Fruit fly (Drosophila melanogaster) whole organism, wandering third instar larva: ENCODE measurements around the gene CG31381.

Experiments
- Abd-B ChIP-seq: fragments of >200 bp; optimal IDR thresholded peaks from 2 replicates; lab custom pipeline; 2017; ENCODE audit warnings: missing biosample characterization, missing genetic modification characterization
- CG9705 ChIP-seq: fragments of 200-800 bp; sonication (Bioruptor generic); optimal IDR thresholded peaks from 2 replicates; lab custom pipeline; 2018; ENCODE audit warnings: missing biosample characterization, mild to moderate bottlenecking, missing genetic modification characterization
- CrebA ChIP-seq: fragments of 200-800 bp; sonication (Bioruptor generic); optimal IDR thresholded peaks from 2 replicates; lab custom pipeline; 2016; ENCODE audit warnings: missing biosample characterization, mild to moderate bottlenecking, missing genetic modification characterization, borderline replicate concordance
- Dfd ChIP-seq: fragments of >200 bp; optimal IDR thresholded peaks from 2 replicates; lab custom pipeline; 2017; ENCODE audit warnings: missing biosample characterization, missing genetic modification characterization
- GATAd ChIP-seq: sonication (Bioruptor generic); optimal IDR thresholded peaks from 2 replicates; lab custom pipeline; 2016; ENCODE audit warnings: missing biosample characterization, missing genetic modification characterization
- HLH106 ChIP-seq: fragments of 200-800 bp; optimal IDR thresholded peaks from 3 replicates; lab custom pipeline; 2019; ENCODE audit warnings: missing biosample characterization, mild to moderate bottlenecking, missing genetic modification characterization, moderate library complexity
- Hnf4 ChIP-seq: fragments of 200-800 bp; sonication (Bioruptor generic); optimal IDR thresholded peaks from 2 replicates; lab custom pipeline; 2016; ENCODE audit warnings: missing biosample characterization, mild to moderate bottlenecking, missing genetic modification characterization
- Hr83 ChIP-seq: fragments of 200-300 bp; sonication (Bioruptor generic); optimal IDR thresholded peaks from 2 replicates; lab custom pipeline; 2016; ENCODE audit warnings: missing biosample characterization, mild to moderate bottlenecking, missing genetic modification characterization, moderate library complexity; ENCODE audit not compliant: poor library complexity, severe bottlenecking
- Jra ChIP-seq: sonication (Bioruptor generic); optimal IDR thresholded peaks from 2 replicates; lab custom pipeline; 2016; ENCODE audit warnings: missing biosample characterization, missing genetic modification characterization
- Myc ChIP-seq: fragments of >200 bp; optimal IDR thresholded peaks from 2 replicates; lab custom pipeline; 2017
- N ChIP-seq: fragments of >200 bp; optimal IDR thresholded peaks from 2 replicates; lab custom pipeline; 2018; ENCODE audit warnings: missing biosample characterization, missing external identifiers, missing genetic modification characterization
- OdsH ChIP-seq: fragments of 200-800 bp; sonication (Bioruptor generic); optimal IDR thresholded peaks from 2 replicates; lab custom pipeline; 2016; ENCODE audit warnings: missing biosample characterization, mild to moderate bottlenecking, missing genetic modification characterization
- Vsx2 ChIP-seq: fragments of 200-300, 225-300 bp; sonication (Bioruptor generic); optimal IDR thresholded peaks from 2 replicates; lab custom pipeline; 2018; ENCODE audit warnings: missing biosample characterization, missing genetic modification characterization; ENCODE audit not compliant: partially characterized antibody
- brk ChIP-seq: fragments of 200-800 bp; sonication (Bioruptor generic); optimal IDR thresholded peaks from 2 replicates; lab custom pipeline; 2016; ENCODE audit warnings: missing biosample characterization, mild to moderate bottlenecking, missing genetic modification characterization
- dl ChIP-seq, 2 experiments: fragments of 175-275, 200-275 bp in 1 of 2; fragments of 200-275 bp in 1 of 2; sonication (Bioruptor generic); optimal IDR thresholded peaks; lab custom pipeline; 2018; ENCODE audit warnings: mild to moderate bottlenecking in 2 of 2, missing biosample characterization in 2 of 2, missing genetic modification characterization in 2 of 2, moderate library complexity in 2 of 2; ENCODE audit not compliant: partially characterized antibody in 2 of 2, insufficient read depth in 1 of 2
- dmrt93B ChIP-seq: fragments of 200-800 bp; sonication (Bioruptor generic); optimal IDR thresholded peaks from 2 replicates; lab custom pipeline; 2018; ENCODE audit warnings: missing biosample characterization, mild to moderate bottlenecking, missing genetic modification characterization
- ey ChIP-seq: fragments of 200-800 bp; sonication (Bioruptor generic); optimal IDR thresholded peaks from 2 replicates; lab custom pipeline; 2016; ENCODE audit warnings: missing biosample characterization, missing genetic modification characterization
- foxo ChIP-seq, 2 experiments: fragments of 200-800 bp; sonication (Bioruptor generic); optimal IDR thresholded peaks; 2 replicates in 1 of 2; 3 replicates in 1 of 2; lab custom pipeline; 2016 to 2017; ENCODE audit warnings: missing biosample characterization in 2 of 2, missing genetic modification characterization in 2 of 2
- h ChIP-seq: fragments of 200-800 bp; sonication (Bioruptor generic); optimal IDR thresholded peaks from 3 replicates; lab custom pipeline; 2016; ENCODE audit warnings: missing biosample characterization, mild to moderate bottlenecking, missing genetic modification characterization
- jim ChIP-seq: fragments of 175-275, 200-325 bp; sonication (Bioruptor generic); optimal IDR thresholded peaks from 2 replicates; lab custom pipeline; 2016; ENCODE audit warnings: missing biosample characterization, mild to moderate bottlenecking, missing genetic modification characterization
- lola ChIP-seq: fragments of >200 bp; optimal IDR thresholded peaks from 2 replicates; lab custom pipeline; 2017; ENCODE audit warnings: missing biosample characterization, missing genetic modification characterization
- pan ChIP-seq: fragments of >200 bp; optimal IDR thresholded peaks from 2 replicates; lab custom pipeline; 2017
- psq ChIP-seq: fragments of 200-800 bp; sonication (Bioruptor generic); optimal IDR thresholded peaks from 3 replicates; lab custom pipeline; 2017; ENCODE audit warnings: missing biosample characterization, mild to moderate bottlenecking, missing genetic modification characterization, moderate library complexity
- rgr ChIP-seq: fragments of 200-800 bp; sonication (Bioruptor generic); optimal IDR thresholded peaks from 3 replicates; lab custom pipeline; 2016; ENCODE audit warnings: missing biosample characterization, mild to moderate bottlenecking, missing genetic modification characterization
- sage ChIP-seq: fragments of 200-800 bp; sonication (Bioruptor generic); optimal IDR thresholded peaks from 2 replicates; lab custom pipeline; 2016; ENCODE audit warnings: missing biosample characterization, mild to moderate bottlenecking, missing genetic modification characterization
- usp ChIP-seq: fragments of >200 bp; optimal IDR thresholded peaks from 2 replicates; lab custom pipeline; 2017; ENCODE audit warnings: missing biosample characterization, missing genetic modification characterization
- woc ChIP-seq: sonication (Bioruptor generic); optimal IDR thresholded peaks from 2 replicates; lab custom pipeline; 2016; ENCODE audit warnings: missing biosample characterization, mild to moderate bottlenecking, missing genetic modification characterization

The CG31381 gene

DNA sequence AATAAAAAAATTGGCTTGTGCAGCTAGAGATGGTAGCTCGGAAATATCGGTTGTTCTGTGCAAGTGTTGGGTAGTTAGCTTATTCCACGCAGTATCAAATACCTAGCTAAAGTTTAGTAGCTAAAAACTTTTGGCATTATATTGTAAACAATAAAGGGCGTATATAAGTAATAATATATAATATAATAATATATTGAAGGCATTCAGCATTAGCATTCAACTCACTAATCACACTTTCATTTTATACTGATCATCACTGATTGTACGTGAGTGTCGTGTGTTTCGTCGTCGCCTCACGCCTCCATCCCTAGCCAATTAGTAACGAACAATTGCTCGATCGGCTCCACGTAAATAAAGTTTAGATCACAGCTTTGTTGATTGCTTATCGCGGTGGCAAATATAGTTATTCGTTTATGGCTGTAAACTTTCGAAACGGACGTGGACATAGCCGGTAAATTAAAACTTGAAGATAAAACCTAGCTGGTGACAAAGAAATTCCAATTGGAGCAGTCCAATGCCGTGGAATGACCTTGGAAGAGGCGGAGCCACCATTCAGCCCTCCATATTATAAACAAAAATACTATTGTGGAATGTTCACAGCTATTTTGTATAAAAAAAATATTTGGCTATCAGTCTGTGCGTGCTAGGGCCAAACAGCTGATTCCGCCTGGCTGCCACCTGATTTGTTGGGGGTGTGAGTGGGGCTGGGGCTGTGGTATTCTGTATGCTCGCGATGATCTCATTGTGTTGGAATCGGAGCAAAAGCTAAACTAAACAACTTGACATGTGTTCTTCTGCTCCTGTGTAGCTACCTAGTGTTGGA, 41.2 kb downstream of the CG31381 start, which contains the start of the genes PIG-S, sud1 and CG11168 (continued):
- TF ChIP-seq h (GFP tag; lab: Kevin White, UChicago) (no peak), rgr (GFP tag; lab: Kevin White, UChicago) (peak; percentile 64), Jra (no peak), CrebA (GFP tag; lab: Kevin White, UChicago) (no peak), lola (GFP tag; lab: Kevin White, UChicago) (no peak), Hnf4 (GFP tag; lab: Kevin White, UChicago) (no peak), N (GFP tag; lab: Kevin White, UChicago) (no peak), ey (peak; percentile 8)

DNA sequence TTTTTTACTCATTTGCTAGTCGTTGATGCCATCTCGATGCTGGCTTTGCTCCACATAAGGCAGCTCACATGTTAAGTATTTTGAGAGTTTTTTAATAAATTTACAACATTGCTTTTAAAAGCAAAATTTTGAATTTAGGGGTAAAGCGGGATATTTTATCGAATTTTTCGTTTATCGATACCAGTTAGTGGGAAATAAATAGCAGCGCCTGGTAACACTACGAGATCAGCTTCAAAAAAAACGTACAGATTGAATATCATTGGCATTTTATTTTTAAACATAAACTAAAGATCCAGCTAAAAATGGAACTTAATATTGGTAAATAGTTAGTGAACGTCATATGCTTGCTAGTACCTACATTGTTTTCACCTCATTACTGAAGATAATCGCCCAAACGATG, 45.4 kb downstream of the CG31381 start, which contains the start of gene Mink:
Gene Mink, plus strand, starts transcription at position 204 of the 400 bp plus-strand sequence.
- TF ChIP-seq Jra (no peak), usp (GFP tag; lab: Kevin White, UChicago) (no peak), Hr83 (no peak), HLH106 (tag; lab: Kevin White, UChicago) (no peak), N (GFP tag; lab: Kevin White, UChicago) (no peak), rgr (GFP tag; lab: Kevin White, UChicago) (no peak), brk (GFP tag; lab: Kevin White, UChicago) (no peak), jim (GFP tag; lab: Kevin White, UChicago) (no peak), ey (no peak), lola (GFP tag; lab: Kevin White, UChicago) (no peak), pan (no peak), Abd-B (GFP tag; lab: Kevin White, UChicago) (no peak), Vsx2 (GFP tag; lab: Kevin White, UChicago) (no peak), CrebA (GFP tag; lab: Kevin White, UChicago) (no peak), woc (GFP tag; lab: Kevin White, UChicago) (no peak), CG9705 (no peak), sage (GFP tag; lab: Kevin White, UChicago) (no peak), Myc (lab: Kevin White, UChicago) (no peak)

DNA sequence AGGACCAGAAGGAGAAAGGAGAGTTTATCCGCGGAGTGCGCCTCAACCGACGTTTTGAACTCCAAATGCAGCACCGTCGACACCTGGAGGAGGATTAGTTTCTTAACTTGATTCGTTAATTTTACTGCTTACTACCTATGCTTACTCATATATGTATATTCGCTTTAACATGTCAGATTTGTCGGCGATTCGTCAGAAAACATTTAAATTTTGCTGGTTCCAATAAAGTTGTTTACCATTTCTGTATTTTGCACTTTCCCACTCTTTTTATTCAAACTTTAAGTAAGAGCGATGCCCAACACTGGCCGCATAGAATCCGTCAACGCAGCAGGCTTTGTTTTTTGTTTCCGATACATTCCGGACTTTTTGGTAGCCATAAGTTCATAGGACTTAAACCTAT, 48.1 kb downstream of the CG31381 start, which contains the start of gene Trf4-2:
Gene Trf4-2, plus strand, starts transcription at position 301 of the 400 bp plus-strand sequence.
- no peak for TF ChIP-seq psq (GFP tag; lab: Kevin White, UChicago)
- TF ChIP-seq foxo (GFP tag; optimal IDR thresholded peaks at IDR 0.05; lab: Kevin White, UChicago): no peak
- no peak for TF ChIP-seq usp (GFP tag; lab: Kevin White, UChicago)
- no peak for TF ChIP-seq Hnf4 (GFP tag; lab: Kevin White, UChicago)
- TF ChIP-seq Dfd (GFP tag; lab: Kevin White, UChicago): no peak
- no peak for TF ChIP-seq OdsH (GFP tag; lab: Kevin White, UChicago)
- TF ChIP-seq Abd-B (GFP tag; lab: Kevin White, UChicago): no peak
- TF ChIP-seq h (GFP tag; lab: Kevin White, UChicago): no peak
- no peak for TF ChIP-seq dmrt93B (GFP tag; lab: Kevin White, UChicago)
- no peak for TF ChIP-seq dl (GFP tag; optimal IDR thresholded peaks at IDR 0.05; lab: Kevin White, UChicago; ENCODE audit: insufficient read depth in 1 of 2, partially characterized antibody in 2 of 2)
- TF ChIP-seq GATAd: no peak
- TF ChIP-seq Myc (lab: Kevin White, UChicago): no peak

DNA sequence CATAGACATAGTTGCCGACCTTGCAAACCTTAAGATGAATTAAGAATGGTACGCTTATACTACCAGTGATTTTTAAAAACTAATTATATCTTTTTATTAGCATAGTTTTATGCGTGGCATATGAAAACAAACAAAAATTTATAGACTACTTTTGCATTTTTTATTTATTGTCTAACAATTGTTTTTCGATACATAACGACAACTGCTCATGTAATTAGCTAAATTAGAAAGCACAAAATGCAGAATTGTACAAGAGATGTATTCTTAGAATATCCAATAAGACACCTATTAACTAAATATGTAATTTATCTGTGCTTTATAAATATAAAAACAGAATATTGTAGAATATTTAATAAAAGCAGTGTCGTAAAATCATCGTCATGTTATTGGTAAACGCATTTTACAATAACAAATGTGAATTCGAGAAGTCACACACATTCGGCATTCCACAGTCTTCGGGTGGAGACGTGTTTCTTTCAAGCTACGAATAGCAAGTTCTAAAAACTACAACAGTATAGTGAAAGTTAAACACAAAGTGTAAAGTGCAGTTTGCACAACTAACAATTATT, 50.0 kb downstream of the CG31381 start:
- TF ChIP-seq Vsx2 (GFP tag; lab: Kevin White, UChicago): peak; percentile 92
- no peak for TF ChIP-seq usp (GFP tag; lab: Kevin White, UChicago)
- TF ChIP-seq Myc (lab: Kevin White, UChicago): peak; percentile 43
